Worm (Caenorhabditis elegans): ENCODE data around the gene mrps-16.
A peak's percentile ranks its signal among the peaks of the same experiment; 100 is the strongest.

DNA sequence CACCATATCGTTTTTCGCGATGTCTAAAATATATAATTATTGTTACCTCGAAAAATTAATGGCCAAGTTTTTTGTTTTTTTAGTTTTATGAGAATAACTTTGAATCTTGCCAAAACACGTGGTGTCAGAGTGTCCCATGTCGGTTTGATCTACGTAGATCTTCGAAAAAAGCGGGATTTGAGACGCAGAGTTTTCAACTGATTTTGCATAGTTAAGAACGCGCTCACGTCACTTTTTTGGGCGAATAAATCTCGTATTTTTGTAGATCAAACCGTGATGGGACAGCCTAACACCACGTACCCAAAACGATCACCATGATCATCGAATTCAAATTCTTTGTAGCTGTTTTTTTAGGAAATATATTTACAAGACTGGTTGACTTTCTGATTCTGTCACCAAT, 23.4 kb downstream of the mrps-16 start:
- TF ChIP-seq F49E8.2 (tag; optimal IDR thresholded peaks at IDR 0.05; ENCODE audit: insufficient read depth) (no peak), let-526 (GFP tag; IDR thresholded peaks at IDR 0.05) (no peak), nhr-27 (tag; optimal IDR thresholded peaks at IDR 0.05) (no peak), snpc-4 (GFP tag; optimal IDR thresholded peaks at IDR 0.05) (no peak), snpc-4 (tag; optimal IDR thresholded peaks at IDR 0.05) (no peak), ama-1 (optimal IDR thresholded peaks at IDR 0.05) (no peak), ama-1 (GFP tag; optimal IDR thresholded peaks at IDR 0.05) (no peak), Y53F4B.3 (GFP tag; IDR thresholded peaks at IDR 0.05) (no peak), dpl-1 (GFP tag; optimal IDR thresholded peaks at IDR 0.05) (peak; percentile 14), nfyb-1 (GFP tag; IDR thresholded peaks at IDR 0.05) (no peak), ztf-22 (GFP tag; optimal IDR thresholded peaks at IDR 0.05) (no peak), sptf-2 (GFP tag; optimal IDR thresholded peaks at IDR 0.05) (no peak), sea-2 (GFP tag; IDR thresholded peaks at IDR 0.05) (no peak)

Measured in whole organism, young adult.